Fruit fly (Drosophila melanogaster) whole organism, embryonic: ENCODE data around the gene CG8630.

Experiments
- BEAF-32 ChIP-seq: fragments of 200-800 bp; sonication (Bioruptor generic); optimal IDR thresholded peaks from 3 replicates; lab custom pipeline; 2017; ENCODE audit warnings: missing biosample characterization, missing genetic modification characterization, mild to moderate bottlenecking, moderate library complexity, missing genetic modification reagents
- Blimp-1 ChIP-seq: fragments of 200-800 bp; sonication (Bioruptor generic); optimal IDR thresholded peaks from 3 replicates; lab custom pipeline; 2018; ENCODE audit warnings: missing biosample characterization, missing genetic modification characterization, mild to moderate bottlenecking, moderate library complexity, missing genetic modification reagents
- CG11085 ChIP-seq: fragments of 200-800 bp; sonication (Bioruptor generic); IDR thresholded peaks from 2 replicates; pipeline ENCODE4 v1.3.6; 2022; ENCODE audit warnings: missing biosample characterization, missing genetic modification characterization
- CG12659 ChIP-seq: fragments of 200-800 bp; sonication (Bioruptor generic); optimal IDR thresholded peaks from 3 replicates; lab custom pipeline; 2017; ENCODE audit warnings: mild to moderate bottlenecking, missing biosample characterization, missing genetic modification reagents, missing genetic modification characterization
- CG13894 ChIP-seq: fragments of 200-800 bp; sonication (Bioruptor generic); optimal IDR thresholded peaks from 3 replicates; lab custom pipeline; 2018; ENCODE audit warnings: missing biosample characterization, mild to moderate bottlenecking, missing genetic modification characterization, moderate library complexity
- CG14710 ChIP-seq: fragments of 200-800 bp; sonication (Bioruptor generic); optimal IDR thresholded peaks from 3 replicates; lab custom pipeline; 2019; ENCODE audit warnings: missing biosample characterization, mild to moderate bottlenecking, missing genetic modification characterization, moderate library complexity
- CG1603 ChIP-seq: fragments of 200-800 bp; sonication (Bioruptor generic); optimal IDR thresholded peaks from 2 replicates; lab custom pipeline; 2019; ENCODE audit warnings: missing biosample characterization, mild to moderate bottlenecking, missing genetic modification characterization, moderate library complexity
- CG17328 ChIP-seq: fragments of 200-800 bp; sonication (Bioruptor generic); IDR thresholded peaks from 2 replicates; pipeline ENCODE4 v1.3.6; 2022; ENCODE audit warnings: missing biosample characterization, missing genetic modification characterization
- CG17829 ChIP-seq: fragments of 200-800 bp; optimal IDR thresholded peaks from 2 replicates; lab custom pipeline; 2019; ENCODE audit warnings: missing biosample characterization, mild to moderate bottlenecking, missing genetic modification characterization, moderate library complexity
- CG1792 ChIP-seq: fragments of 200-800 bp; sonication (Bioruptor generic); optimal IDR thresholded peaks from 2 replicates; lab custom pipeline; 2016; ENCODE audit warnings: missing biosample characterization, missing genetic modification characterization
- CG18011 ChIP-seq: fragments of 200-800 bp; sonication (Bioruptor generic); optimal IDR thresholded peaks from 2 replicates; lab custom pipeline; 2017; ENCODE audit warnings: missing biosample characterization, missing genetic modification characterization, mild to moderate bottlenecking, moderate library complexity, missing genotype
- CG2712 ChIP-seq: fragments of 200-800 bp; optimal IDR thresholded peaks from 3 replicates; lab custom pipeline; 2019; ENCODE audit warnings: missing biosample characterization, mild to moderate bottlenecking, missing genetic modification characterization, moderate library complexity
- CG2889 ChIP-seq: fragments of 200-800 bp; sonication (Bioruptor generic); IDR thresholded peaks from 3 replicates; pipeline ENCODE4 v1.3.6; 2022; ENCODE audit warnings: missing biosample characterization, missing genetic modification characterization
- CG31388 ChIP-seq: fragments of 200-800 bp; sonication (Bioruptor generic); optimal IDR thresholded peaks from 2 replicates; lab custom pipeline; 2016; ENCODE audit warnings: missing biosample characterization, missing genetic modification characterization
- CG33213 ChIP-seq: fragments of 200-800 bp; sonication (Bioruptor generic); optimal IDR thresholded peaks from 3 replicates; lab custom pipeline; 2016; ENCODE audit warnings: missing biosample characterization, missing genetic modification characterization
- CG42726 ChIP-seq: fragments of 200-800 bp; sonication (Bioruptor generic); IDR thresholded peaks from 2 replicates; pipeline ENCODE4 v1.3.6; 2022; ENCODE audit warnings: missing biosample characterization, missing genetic modification characterization; ENCODE audit not compliant: partially characterized antibody
- CG5245 ChIP-seq: fragments of 200-800 bp; sonication (Bioruptor generic); optimal IDR thresholded peaks from 3 replicates; lab custom pipeline; 2016; ENCODE audit warnings: missing biosample characterization, missing genetic modification characterization
- CG7928 ChIP-seq: fragments of 200-800 bp; sonication (Bioruptor generic); optimal IDR thresholded peaks from 2 replicates; lab custom pipeline; 2017; ENCODE audit warnings: missing biosample characterization, mild to moderate bottlenecking, missing genetic modification characterization
- CG9797 ChIP-seq: fragments of 200-800 bp; sonication (Bioruptor generic); optimal IDR thresholded peaks from 3 replicates; lab custom pipeline; 2018; ENCODE audit warnings: missing biosample characterization, mild to moderate bottlenecking, missing genetic modification characterization
- CkIIα-i1 ChIP-seq: fragments of 200-800 bp; sonication (Bioruptor generic); IDR thresholded peaks from 2 replicates; pipeline ENCODE4 v1.3.6; 2022; ENCODE audit warnings: missing biosample characterization, missing genetic modification characterization
- Dp ChIP-seq: fragments of 200-800 bp; sonication (Bioruptor generic); optimal IDR thresholded peaks from 2 replicates; lab custom pipeline; 2018; ENCODE audit warnings: missing biosample characterization, mild to moderate bottlenecking, missing genetic modification characterization, moderate library complexity
- Dref ChIP-seq: fragments of 200-800 bp; sonication (Bioruptor generic); IDR thresholded peaks from 2 replicates; pipeline ENCODE4 v1.3.6; 2022; ENCODE audit warnings: missing biosample characterization, missing genetic modification characterization
- Eip74EF ChIP-seq, 2 experiments: fragments of 200-800 bp in 1 of 2; fragments of >200 bp in 1 of 2; sonication (Bioruptor generic) in 1 of 2; optimal IDR thresholded peaks; 2 replicates each; lab custom pipeline; 2017 to 2019; ENCODE audit warnings: missing biosample characterization in 2 of 2, missing genetic modification characterization in 2 of 2, mild to moderate bottlenecking in 1 of 2, moderate library complexity in 1 of 2
- Hmx ChIP-seq: fragments of 200-800 bp; sonication (Bioruptor generic); optimal IDR thresholded peaks from 2 replicates; lab custom pipeline; 2016; ENCODE audit warnings: missing biosample characterization, missing genetic modification characterization
- Lhr ChIP-seq: fragments of 200-800 bp; sonication (Bioruptor generic); optimal IDR thresholded peaks from 3 replicates; lab custom pipeline; 2017; ENCODE audit warnings: mild to moderate bottlenecking, missing biosample characterization, missing genetic modification reagents, missing genetic modification characterization
- MBD-R2 ChIP-seq: fragments of 200-800 bp; sonication (Bioruptor generic); IDR thresholded peaks from 2 replicates; pipeline ENCODE4 v1.3.6; 2022; ENCODE audit warnings: missing biosample characterization, missing genetic modification characterization
- MESR4 ChIP-seq: fragments of 200-800 bp; sonication (Bioruptor generic); optimal IDR thresholded peaks from 2 replicates; lab custom pipeline; 2018; ENCODE audit warnings: missing biosample characterization, mild to moderate bottlenecking, missing genetic modification characterization, moderate library complexity
- Myb ChIP-seq: fragments of 200-800 bp; sonication (Bioruptor generic); optimal IDR thresholded peaks from 2 replicates; lab custom pipeline; 2016; ENCODE audit warnings: missing biosample characterization, missing genetic modification characterization
- Pdp1 ChIP-seq, 2 experiments: fragments of 200-800 bp; sonication (Bioruptor generic); optimal IDR thresholded peaks; 3 replicates each; lab custom pipeline; 2016; ENCODE audit warnings: missing biosample characterization in 2 of 2, missing genetic modification characterization in 2 of 2, mild to moderate bottlenecking in 1 of 2, moderate library complexity in 1 of 2
- Scr ChIP-seq: fragments of 200-800 bp; sonication (Bioruptor generic); IDR thresholded peaks from 2 replicates; pipeline ENCODE4 v1.3.6; 2022; ENCODE audit warnings: missing biosample characterization, missing genetic modification characterization; ENCODE audit not compliant: partially characterized antibody
- Sin3A ChIP-seq: fragments of >200 bp; optimal IDR thresholded peaks from 2 replicates; lab custom pipeline; 2018
- Six4 ChIP-seq: fragments of 200-800 bp; sonication (Bioruptor generic); optimal IDR thresholded peaks from 2 replicates; lab custom pipeline; 2016; ENCODE audit warnings: missing biosample characterization, missing genetic modification characterization
- Sry-δ ChIP-seq: fragments of 200-800 bp; sonication (Bioruptor generic); optimal IDR thresholded peaks from 2 replicates; lab custom pipeline; 2016; ENCODE audit warnings: missing biosample characterization, missing genetic modification characterization
- YL-1 ChIP-seq: fragments of 200-800 bp; sonication (Bioruptor generic); optimal IDR thresholded peaks from 3 replicates; lab custom pipeline; 2017; ENCODE audit warnings: missing biosample characterization, mild to moderate bottlenecking, missing genetic modification characterization
- amos ChIP-seq: fragments of 200-800 bp; sonication (Bioruptor generic); IDR thresholded peaks from 2 replicates; pipeline ENCODE4 v1.3.6; 2022; ENCODE audit warnings: missing biosample characterization, missing genetic modification characterization; ENCODE audit not compliant: partially characterized antibody
- ap ChIP-seq: fragments of 200-800 bp; sonication (Bioruptor generic); IDR thresholded peaks from 2 replicates; pipeline ENCODE4 v1.3.6; 2022; ENCODE audit warnings: missing biosample characterization, missing genetic modification characterization
- chif ChIP-seq, 2 experiments: fragments of 200-800 bp; sonication (Bioruptor generic); optimal IDR thresholded peaks; 3 replicates each; lab custom pipeline; 2016; ENCODE audit warnings: missing biosample characterization in 2 of 2, missing genetic modification characterization in 2 of 2
- exex ChIP-seq: fragments of 200-800 bp; sonication (Bioruptor generic); optimal IDR thresholded peaks from 4 replicates; lab custom pipeline; 2018; ENCODE audit warnings: missing biosample characterization, mild to moderate bottlenecking, missing genetic modification characterization, moderate library complexity
- ftz-f1 ChIP-seq: fragments of 200-800 bp; sonication (Bioruptor generic); optimal IDR thresholded peaks from 2 replicates; lab custom pipeline; 2016; ENCODE audit warnings: missing biosample characterization, missing genetic modification characterization
- gfzf ChIP-seq: fragments of 200-800 bp; sonication (Bioruptor generic); optimal IDR thresholded peaks from 2 replicates; lab custom pipeline; 2016; ENCODE audit warnings: missing biosample characterization, mild to moderate bottlenecking, missing genetic modification characterization, moderate library complexity
- grn ChIP-seq: fragments of 200-800 bp; sonication (Bioruptor generic); optimal IDR thresholded peaks from 3 replicates; lab custom pipeline; 2017; ENCODE audit warnings: missing biosample characterization, missing genetic modification characterization
- nmo ChIP-seq: fragments of 200-800 bp; sonication (Bioruptor generic); optimal IDR thresholded peaks from 2 replicates; lab custom pipeline; 2018; ENCODE audit warnings: missing biosample characterization, mild to moderate bottlenecking, missing genetic modification characterization, moderate library complexity
- pita ChIP-seq: fragments of 200-800 bp; sonication (Bioruptor generic); optimal IDR thresholded peaks from 2 replicates; lab custom pipeline; 2017; ENCODE audit warnings: missing biosample characterization, mild to moderate bottlenecking, missing genetic modification characterization
- psq ChIP-seq: fragments of 200-800 bp; sonication (Bioruptor generic); optimal IDR thresholded peaks from 2 replicates; lab custom pipeline; 2017; ENCODE audit warnings: missing biosample characterization, missing genetic modification characterization
- pzg ChIP-seq: fragments of 200-800 bp; sonication (Bioruptor generic); optimal IDR thresholded peaks from 3 replicates; lab custom pipeline; 2018; ENCODE audit warnings: missing biosample characterization, mild to moderate bottlenecking, missing genetic modification characterization, moderate library complexity
- trem ChIP-seq: fragments of 200-800 bp; optimal IDR thresholded peaks from 3 replicates; lab custom pipeline; 2019; ENCODE audit warnings: missing biosample characterization, mild to moderate bottlenecking, missing genetic modification characterization, moderate library complexity
- wor ChIP-seq: fragments of 200-800 bp; sonication (Bioruptor generic); IDR thresholded peaks from 2 replicates; pipeline ENCODE4 v1.3.6; 2022; ENCODE audit warnings: missing biosample characterization, missing genetic modification characterization

The CG8630 gene

dm6 chr3R:13306595-13306994 lies 27.1 kb downstream of the CG8630 start:
- TF ChIP-seq Six4 (GFP tag; lab: Kevin White, UChicago) (no peak), CG31388 (GFP tag; lab: Kevin White, UChicago) (no peak), pita (GFP tag; lab: Kevin White, UChicago) (no peak), Blimp-1 (peak; percentile 74)
- TF ChIP-seq, all 482 proteins: peak for 1

dm6 chr3R:13309133-13309711 lies 29.7 kb downstream of the CG8630 start:
- TF ChIP-seq Hmx (GFP tag; lab: Kevin White, UChicago): no peak
- no peak for TF ChIP-seq CkIIα-i1 (GFP tag; lab: Robert Waterston, UW)
- TF ChIP-seq chif (GFP tag; optimal IDR thresholded peaks at IDR 0.05; lab: Kevin White, UChicago): no peak
- peak; percentile 11 for TF ChIP-seq CG18011
- peak; percentile 48 for TF ChIP-seq CG33213 (GFP tag; lab: Kevin White, UChicago)
- TF ChIP-seq amos (GFP tag; lab: Robert Waterston, UW): peak; percentile 6; the same call in 1 of the 2 replicates
- TF ChIP-seq BEAF-32 (GFP tag; lab: Kevin White, UChicago): peak; percentile 44
- peak; percentile 36 for TF ChIP-seq CG14710 (tag; lab: Kevin White, UChicago)
- no peak for TF ChIP-seq ap
- peak; percentile 13; the same call in 1 of the 2 replicates for TF ChIP-seq CG42726 (GFP tag; lab: Robert Waterston, UW)
- peak; percentile 62 for TF ChIP-seq Sry-δ (GFP tag; lab: Kevin White, UChicago)
- TF ChIP-seq grn (GFP tag; lab: Kevin White, UChicago): peak; percentile 19
- TF ChIP-seq CG2889 (GFP tag; lab: Robert Waterston, UW): no peak
- no peak for TF ChIP-seq CG11085 (GFP tag; lab: Robert Waterston, UW)
- peak; percentile 98 for TF ChIP-seq gfzf (GFP tag; lab: Kevin White, UChicago)
- TF ChIP-seq CG1792 (GFP tag; lab: Kevin White, UChicago): no peak
- peak; percentile 8 for TF ChIP-seq ftz-f1 (GFP tag; lab: Kevin White, UChicago)
- TF ChIP-seq nmo (GFP tag; lab: Kevin White, UChicago): peak; percentile 48
- TF ChIP-seq YL-1 (GFP tag; lab: Kevin White, UChicago): peak; percentile 22
- no peak for TF ChIP-seq Eip74EF (GFP tag; optimal IDR thresholded peaks at IDR 0.05; lab: Kevin White, UChicago)
- no peak; the same call in 1 of the 2 replicates for TF ChIP-seq Dref (GFP tag; lab: Robert Waterston, UW)
- no peak for TF ChIP-seq CG13894 (tag; lab: Kevin White, UChicago)
- peak; percentile 14 for TF ChIP-seq Sin3A (lab: Kevin White, UChicago)
- TF ChIP-seq CG5245 (GFP tag; lab: Kevin White, UChicago): no peak
- TF ChIP-seq Pdp1 (GFP tag; optimal IDR thresholded peaks at IDR 0.05; lab: Kevin White, UChicago): peak in 1 of 2 experiments; percentile 39
- peak; percentile 47 for TF ChIP-seq pita (GFP tag; lab: Kevin White, UChicago)
- peak; percentile 78 for TF ChIP-seq MBD-R2 (GFP tag; lab: Robert Waterston, UW)
- peak; percentile 52 for TF ChIP-seq MESR4 (GFP tag; lab: Kevin White, UChicago)
- TF ChIP-seq psq (GFP tag; lab: Kevin White, UChicago): no peak
- TF ChIP-seq CG1603 (tag; lab: Kevin White, UChicago): peak; percentile 80
- TF ChIP-seq Dp: peak; percentile 93
- TF ChIP-seq CG17328 (GFP tag; lab: Robert Waterston, UW): no peak
- peak; percentile 22 for TF ChIP-seq exex (tag; lab: Kevin White, UChicago)
- peak; percentile 61 for TF ChIP-seq CG12659 (GFP tag; lab: Kevin White, UChicago)
- TF ChIP-seq CG17829: peak; percentile 0
- peak; percentile 2 for TF ChIP-seq CG7928 (GFP tag; lab: Kevin White, UChicago)
- TF ChIP-seq Scr (GFP tag; lab: Robert Waterston, UW): no peak
- TF ChIP-seq CG2712 (tag; lab: Kevin White, UChicago): peak; percentile 1
- TF ChIP-seq CG9797 (GFP tag; lab: Kevin White, UChicago): peak; percentile 79
- peak; percentile 70 for TF ChIP-seq Lhr (GFP tag; lab: Kevin White, UChicago)
- peak; percentile 45 for TF ChIP-seq trem
- peak; percentile 82 for TF ChIP-seq Myb (GFP tag; lab: Kevin White, UChicago)
- peak; percentile 93 for TF ChIP-seq pzg (GFP tag; lab: Kevin White, UChicago)
- no peak for TF ChIP-seq wor (GFP tag; lab: Robert Waterston, UW)
